Worm (Caenorhabditis elegans) whole organism, young adult: ENCODE results near the gene let-805.

Source experiments
- D2030.7 ChIP-seq: fragments of 200-800 bp; sonication (Bioruptor generic); IDR thresholded peaks from 2 replicates; pipeline ENCODE4 v1.3.6; 2022; ENCODE audit warnings: missing genetic modification reagents, missing genetic modification characterization, missing compliant biosample characterization
- F33H1.4 ChIP-seq: fragments of 200-800 bp; sonication (Bioruptor generic); IDR thresholded peaks from 2 replicates; pipeline ENCODE4 v1.3.6; 2022; ENCODE audit warnings: missing genetic modification reagents, missing genetic modification characterization, missing compliant biosample characterization
- F57A8.1 ChIP-seq: fragments of 200-800 bp; sonication (Bioruptor generic); optimal IDR thresholded peaks from 2 replicates; lab custom pipeline; 2018; ENCODE audit warnings: mild to moderate bottlenecking, missing genetic modification characterization, moderate library complexity, missing compliant biosample characterization
- K11D2.4 ChIP-seq: fragments of 200-800 bp; sonication (Bioruptor generic); IDR thresholded peaks from 2 replicates; pipeline ENCODE4 v1.3.6; 2022; ENCODE audit warnings: missing genetic modification reagents, missing genetic modification characterization, missing compliant biosample characterization
- T07F8.4 ChIP-seq: sonication (generic microtip); optimal IDR thresholded peaks from 2 replicates; lab custom pipeline; 2016; ENCODE audit warnings: mild to moderate bottlenecking, missing genetic modification characterization, moderate library complexity, missing compliant biosample characterization
- Y53F4B.3 ChIP-seq: fragments of 200-800 bp; sonication (Bioruptor generic); IDR thresholded peaks from 2 replicates; pipeline ENCODE4 v1.3.6; 2022; ENCODE audit warnings: missing genetic modification reagents, missing genetic modification characterization, missing compliant biosample characterization
- ZK185.1 ChIP-seq: sonication (generic microtip); optimal IDR thresholded peaks from 2 replicates; lab custom pipeline; 2016; ENCODE audit warnings: mild to moderate bottlenecking, missing genetic modification characterization, missing compliant biosample characterization; ENCODE audit not compliant: poor library complexity, severe bottlenecking
- ama-1 ChIP-seq, 3 experiments: fragments of 150-350 bp in 1 of 3; sonication (generic microtip) in 2 of 3; optimal IDR thresholded peaks; 2 replicates each; lab custom pipeline; 2014 to 2018; ENCODE audit warnings: missing biosample characterization in 2 of 3, missing genetic modification characterization in 2 of 3, missing genetic modification reagents in 2 of 3
- athp-1 ChIP-seq: sonication (generic microtip); optimal IDR thresholded peaks from 2 replicates; lab custom pipeline; 2017; ENCODE audit warnings: mild to moderate bottlenecking, missing genetic modification characterization, missing compliant biosample characterization
- attf-3 ChIP-seq: fragments of 200-800 bp; sonication (Bioruptor generic); conservative IDR thresholded peaks from 2 replicates; pipeline ENCODE4 v1.3.6; 2022; ENCODE audit warnings: missing genetic modification reagents, missing genetic modification characterization, missing compliant biosample characterization
- bed-2 ChIP-seq: fragments of 200-800 bp; sonication (Bioruptor generic); IDR thresholded peaks from 2 replicates; pipeline ENCODE4 v1.3.6; 2022; ENCODE audit warnings: missing genetic modification reagents, missing genetic modification characterization, missing compliant biosample characterization
- ceh-58 ChIP-seq: fragments of 200-800 bp; sonication (Bioruptor generic); IDR thresholded peaks from 2 replicates; pipeline ENCODE4 v1.3.6; 2022; ENCODE audit warnings: missing genetic modification characterization, missing compliant biosample characterization
- ceh-91 ChIP-seq: fragments of 200-800 bp; sonication (Bioruptor generic); IDR thresholded peaks from 2 replicates; pipeline ENCODE4 v1.3.6; 2022; ENCODE audit warnings: missing genetic modification reagents, missing genetic modification characterization, missing compliant biosample characterization
- chd-7 ChIP-seq: sonication (generic microtip); optimal IDR thresholded peaks from 2 replicates; lab custom pipeline; 2016; ENCODE audit warnings: mild to moderate bottlenecking, missing genetic modification characterization, moderate library complexity, missing compliant biosample characterization
- dox-1 ChIP-seq: fragments of 200-800 bp; sonication (Bioruptor generic); IDR thresholded peaks from 2 replicates; pipeline ENCODE4 v1.3.6; 2022; ENCODE audit warnings: missing genetic modification reagents, missing genetic modification characterization, missing compliant biosample characterization
- dpl-1 ChIP-seq: fragments of 150-350 bp; optimal IDR thresholded peaks from 2 replicates; lab custom pipeline; 2014; ENCODE audit warnings: missing biosample characterization, missing genetic modification reagents, missing genetic modification characterization
- efl-1 ChIP-seq: fragments of 150-350 bp; optimal IDR thresholded peaks from 2 replicates; lab custom pipeline; 2014; ENCODE audit warnings: missing biosample characterization, missing genetic modification reagents, missing genetic modification characterization
- ets-4 ChIP-seq: fragments of 200-800 bp; sonication (Bioruptor generic); optimal IDR thresholded peaks from 2 replicates; lab custom pipeline; 2018; ENCODE audit warnings: mild to moderate bottlenecking, missing genetic modification characterization, missing compliant biosample characterization
- hrde-1 ChIP-seq: sonication (generic microtip); optimal IDR thresholded peaks from 2 replicates; lab custom pipeline; 2016; ENCODE audit warnings: missing genetic modification characterization, mild to moderate bottlenecking, missing compliant biosample characterization, moderate library complexity, missing genotype, missing genetic modification reagents, borderline replicate concordance
- lin-54 ChIP-seq: fragments of 200-800 bp; sonication (Bioruptor generic); optimal IDR thresholded peaks from 2 replicates; lab custom pipeline; 2018; ENCODE audit warnings: mild to moderate bottlenecking, missing genetic modification characterization, missing compliant biosample characterization
- lsl-1 ChIP-seq: fragments of 200-800 bp; sonication (Bioruptor generic); optimal IDR thresholded peaks from 2 replicates; lab custom pipeline; 2018; ENCODE audit warnings: mild to moderate bottlenecking, missing genetic modification characterization, moderate library complexity, missing compliant biosample characterization
- madf-10 ChIP-seq: sonication (generic microtip); optimal IDR thresholded peaks from 2 replicates; lab custom pipeline; 2016; ENCODE audit warnings: mild to moderate bottlenecking, missing genetic modification characterization, missing compliant biosample characterization
- madf-8 ChIP-seq: fragments of 200-800 bp; sonication (Bioruptor generic); conservative IDR thresholded peaks from 2 replicates; pipeline ENCODE4 v1.3.6; 2022; ENCODE audit warnings: missing genetic modification reagents, missing genetic modification characterization, missing compliant biosample characterization
- mcd-1 ChIP-seq: fragments of 200-800 bp; sonication (Bioruptor generic); IDR thresholded peaks from 2 replicates; pipeline ENCODE4 v1.3.6; 2022; ENCODE audit warnings: missing genetic modification reagents, missing genetic modification characterization, missing compliant biosample characterization
- nhr-179 ChIP-seq: sonication (generic microtip); optimal IDR thresholded peaks from 2 replicates; lab custom pipeline; 2016; ENCODE audit warnings: mild to moderate bottlenecking, missing genetic modification characterization, missing compliant biosample characterization
- rcor-1 ChIP-seq: fragments of 200-800 bp; sonication (Bioruptor generic); IDR thresholded peaks from 2 replicates; pipeline ENCODE4 v1.3.6; 2022; ENCODE audit warnings: missing genetic modification reagents, missing genetic modification characterization, missing compliant biosample characterization
- rec-8 ChIP-seq, 2 experiments: sonication (generic microtip); optimal IDR thresholded peaks; 2 replicates each; lab custom pipeline; 2016; ENCODE audit warnings: mild to moderate bottlenecking in 2 of 2, missing genetic modification characterization in 2 of 2, missing genetic modification reagents in 2 of 2, missing genotype in 2 of 2, missing biosample characterization in 1 of 2, missing compliant biosample characterization in 1 of 2, moderate library complexity in 1 of 2
- rpc-1 ChIP-seq, 2 experiments: fragments of 150-350 bp in 1 of 2; sonication (generic microtip) in 1 of 2; optimal IDR thresholded peaks; 2 replicates each; lab custom pipeline; 2014 to 2018; ENCODE audit warnings: missing biosample characterization in 1 of 2, missing genetic modification characterization in 1 of 2, missing genetic modification reagents in 1 of 2, missing genotype in 1 of 2
- snpc-1.3 ChIP-seq: sonication (generic microtip); optimal IDR thresholded peaks from 2 replicates; lab custom pipeline; 2017; ENCODE audit warnings: missing genetic modification characterization, mild to moderate bottlenecking, missing compliant biosample characterization, antibody characterized with exemption, moderate library complexity, missing genotype, missing genetic modification reagents; ENCODE audit not compliant: insufficient read depth
- snpc-4 ChIP-seq, 5 experiments: fragments of 150-350 bp in 1 of 5; sonication (generic microtip) in 4 of 5; optimal IDR thresholded peaks; 2 replicates each; lab custom pipeline; 2014 to 2018; ENCODE audit warnings: missing genetic modification characterization in 5 of 5, missing biosample characterization in 3 of 5, antibody characterized with exemption in 2 of 5, mild to moderate bottlenecking in 2 of 5, missing compliant biosample characterization in 2 of 5, missing genotype in 2 of 5, moderate library complexity in 2 of 5, missing genetic modification reagents in 1 of 5
- somi-1 ChIP-seq: fragments of 200-800 bp; sonication (Bioruptor generic); optimal IDR thresholded peaks from 2 replicates; lab custom pipeline; 2018; ENCODE audit warnings: mild to moderate bottlenecking, missing genetic modification characterization, missing compliant biosample characterization
- tbp1 ChIP-seq: fragments of 200-800 bp; sonication (Bioruptor generic); optimal IDR thresholded peaks from 2 replicates; lab custom pipeline; 2018; ENCODE audit warnings: mild to moderate bottlenecking, missing genetic modification characterization, missing compliant biosample characterization
- tbx-9 ChIP-seq: sonication (generic microtip); optimal IDR thresholded peaks from 2 replicates; lab custom pipeline; 2016; ENCODE audit warnings: borderline replicate concordance, missing genetic modification characterization, inconsistent platforms, missing compliant biosample characterization
- tlf-1 ChIP-seq: fragments of 200-800 bp; sonication (Bioruptor generic); optimal IDR thresholded peaks from 2 replicates; lab custom pipeline; 2018; ENCODE audit warnings: mild to moderate bottlenecking, missing genetic modification characterization, missing compliant biosample characterization
- unc-130 ChIP-seq: sonication (generic microtip); optimal IDR thresholded peaks from 2 replicates; lab custom pipeline; 2016; ENCODE audit warnings: missing genetic modification reagents, missing genetic modification characterization, missing compliant biosample characterization
- xnd-1 ChIP-seq: sonication (generic microtip); optimal IDR thresholded peaks from 2 replicates; lab custom pipeline; 2016; ENCODE audit warnings: missing genotype, missing genetic modification reagents, missing genetic modification characterization, missing compliant biosample characterization
- ztf-28 ChIP-seq: fragments of 200-800 bp; sonication (Bioruptor generic); IDR thresholded peaks from 2 replicates; pipeline ENCODE4 v1.3.6; 2022; ENCODE audit warnings: missing genetic modification reagents, missing genetic modification characterization, missing compliant biosample characterization

The let-805 gene

DNA sequence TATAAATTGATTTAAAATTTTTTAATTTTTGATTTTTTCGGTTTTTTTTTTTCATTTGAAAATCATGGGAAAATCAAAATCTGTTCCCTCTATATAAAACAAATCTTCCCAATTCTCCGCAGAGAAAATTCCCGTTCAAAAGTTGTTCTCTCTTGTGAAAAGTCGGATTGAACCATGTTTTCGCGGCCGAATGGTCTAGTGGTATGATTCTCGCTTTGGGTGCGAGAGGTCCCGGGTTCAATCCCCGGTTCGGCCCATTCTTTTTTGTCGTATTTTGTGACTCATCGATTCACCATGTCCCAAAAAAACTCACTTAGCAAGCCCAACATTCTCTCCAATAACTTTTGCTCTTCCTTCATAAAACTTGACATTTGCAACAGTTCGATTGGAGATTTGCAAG, 53.6 kb downstream of the let-805 start (continued):
- peak; percentile 88 for TF ChIP-seq tbp1 (GFP tag; lab: Kevin White, UChicago)
- TF ChIP-seq ama-1 (optimal IDR thresholded peaks at IDR 0.05; lab: Kevin White, UChicago) = no peak
- no peak for TF ChIP-seq ama-1 (GFP tag; optimal IDR thresholded peaks at IDR 0.05; lab: Kevin White, UChicago)
- peak; percentile 23 for TF ChIP-seq T07F8.4

DNA sequence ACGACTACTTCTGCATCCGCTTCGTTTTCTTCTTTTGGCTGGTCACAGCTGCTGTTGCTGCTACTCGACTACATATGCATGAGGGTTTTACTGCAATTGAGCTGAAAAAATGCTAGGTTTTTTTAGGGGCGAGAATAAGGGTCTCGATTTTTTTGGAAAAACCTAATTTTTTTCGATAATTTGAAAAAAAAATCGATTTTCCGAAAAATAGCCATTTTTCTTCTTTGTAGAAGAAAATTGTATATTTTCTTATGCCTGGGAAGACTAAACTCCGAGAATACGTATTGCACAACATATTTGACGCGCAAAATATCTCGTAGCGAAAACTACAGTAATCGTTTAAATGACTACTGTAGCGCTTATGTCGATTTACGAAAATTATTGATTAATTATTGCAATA, 58.6 kb downstream of the let-805 start, which contains the start of gene tmem-132:
TSS of gene tmem-132 (minus strand) at position 101 of the 400 bp plus-strand sequence.
- TF ChIP-seq D2030.7 (no peak), mcd-1 (GFP tag; lab: Robert Waterston, UW) (peak; percentile 22; the same call in 1 of the 2 replicates)

DNA sequence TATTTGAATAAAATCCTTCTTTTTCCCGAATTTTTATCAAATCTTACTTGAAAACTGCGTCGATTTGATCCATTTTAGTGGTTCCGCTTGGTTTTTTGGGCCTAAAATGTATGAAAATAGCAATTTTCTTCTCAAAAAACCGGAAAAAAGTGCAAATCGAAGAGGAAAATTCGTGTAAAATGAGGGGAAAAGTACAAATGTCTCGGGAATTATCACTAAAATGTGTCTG, 67.0 kb downstream of the let-805 start, which contains the start of gene Y71H2AM.11:
TSS of gene Y71H2AM.11 (minus strand) at position 101 of the 229 bp plus-strand sequence.
- no peak for TF ChIP-seq rec-8 (tag; optimal IDR thresholded peaks at IDR 0.05; lab: Kevin White, UChicago)
- TF ChIP-seq ztf-28 (GFP tag; lab: Robert Waterston, UW) = no peak
- no peak for TF ChIP-seq F57A8.1 (GFP tag; lab: Kevin White, UChicago)
- no peak for TF ChIP-seq rcor-1
- TF ChIP-seq tbx-9 = no peak
- TF ChIP-seq unc-130 (GFP tag; lab: Kevin White, UChicago) = no peak
- no peak for TF ChIP-seq Y53F4B.3
- no peak for TF ChIP-seq somi-1 (GFP tag; lab: Kevin White, UChicago)
- no peak for TF ChIP-seq snpc-4 (GFP tag; optimal IDR thresholded peaks at IDR 0.05; lab: Kevin White, UChicago)
- no peak for TF ChIP-seq snpc-4 (tag; optimal IDR thresholded peaks at IDR 0.05; lab: Kevin White, UChicago)
- no peak for TF ChIP-seq ZK185.1 (tag; lab: Kevin White, UChicago)

DNA sequence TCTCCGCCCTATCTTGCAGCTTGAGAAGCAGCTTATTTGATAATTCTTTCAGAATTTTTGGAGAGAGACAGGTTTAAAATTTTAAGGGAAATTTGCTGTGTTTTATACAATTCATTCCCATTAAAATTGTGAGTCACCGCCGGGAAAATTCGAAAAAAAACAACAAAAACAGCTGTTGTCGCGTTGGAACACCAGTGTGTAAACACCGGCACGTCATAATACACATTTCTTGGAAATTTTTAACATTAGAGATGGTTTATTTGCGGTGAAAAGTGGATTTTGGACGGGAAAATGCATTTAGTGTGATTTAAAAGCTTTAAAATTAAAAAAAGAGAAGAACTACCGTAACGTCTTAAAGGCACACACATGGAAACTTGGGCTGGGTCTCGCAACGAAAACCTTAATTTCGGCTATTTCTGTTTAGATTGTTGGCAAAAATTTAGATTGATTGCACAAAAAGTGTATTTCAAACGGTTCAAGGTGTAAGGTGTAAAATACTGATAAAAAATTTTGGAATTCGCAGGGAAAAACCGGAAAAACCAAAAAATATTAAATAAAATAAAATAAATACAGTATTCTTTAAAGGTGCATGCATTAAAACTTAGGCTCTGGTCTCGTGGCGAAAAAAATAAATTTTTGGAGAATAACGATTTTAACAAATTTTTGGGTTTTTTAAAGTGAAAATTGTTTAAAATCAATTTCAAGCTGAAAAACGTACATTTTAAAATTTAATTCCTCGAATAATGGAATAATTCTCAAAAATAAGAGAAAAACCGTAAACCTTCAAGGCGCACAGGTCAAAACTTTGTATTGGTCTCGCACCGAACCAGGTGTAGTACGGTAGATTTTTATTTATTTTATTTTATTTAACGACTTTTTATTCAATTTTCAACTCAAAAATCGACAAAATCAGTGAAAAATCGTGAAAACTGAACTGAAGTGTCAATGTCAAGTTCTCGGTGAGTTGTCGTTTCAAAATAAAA, 67.6 kb downstream of the let-805 start, which contains the start of gene cosa-1:
TSS of gene cosa-1 (plus strand) at position 896 of the 983 bp plus-strand sequence.
- 0 out of 2 replicates have a peak, but pooled peaks have one; percentile 54 for TF ChIP-seq D2030.7
- TF ChIP-seq F33H1.4 (GFP tag; lab: Robert Waterston, UW) = peak; percentile 93
- TF ChIP-seq tbx-9 = no peak
- TF ChIP-seq ets-4 (GFP tag; lab: Kevin White, UChicago) = no peak
- peak; percentile 38 for TF ChIP-seq lin-54 (GFP tag; lab: Kevin White, UChicago)
- 0 out of 2 replicates have a peak, but pooled peaks have one; percentile 10 for TF ChIP-seq attf-3 (GFP tag; lab: Robert Waterston, UW)
- TF ChIP-seq snpc-4 (GFP tag; optimal IDR thresholded peaks at IDR 0.05; lab: Kevin White, UChicago) = no peak
- TF ChIP-seq snpc-4 (tag; optimal IDR thresholded peaks at IDR 0.05; lab: Kevin White, UChicago) = peak in 1 of 4 experiments; percentile 39
- TF ChIP-seq ceh-58 (GFP tag; lab: Robert Waterston, UW) = no peak
- TF ChIP-seq lsl-1 = peak; percentile 99
- TF ChIP-seq ama-1 (optimal IDR thresholded peaks at IDR 0.05; lab: Kevin White, UChicago) = no peak
- TF ChIP-seq ama-1 (GFP tag; optimal IDR thresholded peaks at IDR 0.05; lab: Kevin White, UChicago) = no peak
- TF ChIP-seq dox-1 (GFP tag; lab: Robert Waterston, UW) = peak; percentile 62; the same call in 1 of the 2 replicates
- peak; percentile 9; the same call in 1 of the 2 replicates for TF ChIP-seq rcor-1
- TF ChIP-seq chd-7 (tag; lab: Kevin White, UChicago) = no peak
- no peak for TF ChIP-seq nhr-179 (tag; lab: Kevin White, UChicago)
- peak; percentile 75; the same call in 1 of the 2 replicates for TF ChIP-seq ceh-91 (GFP tag; lab: Robert Waterston, UW)
- no peak for TF ChIP-seq bed-2 (GFP tag; lab: Robert Waterston, UW)
- peak; percentile 20 for TF ChIP-seq tlf-1 (GFP tag; lab: Kevin White, UChicago)
- TF ChIP-seq efl-1 (GFP tag; lab: Kevin White, UChicago) = peak; percentile 37
- peak; percentile 98 for TF ChIP-seq xnd-1
- no peak for TF ChIP-seq dpl-1 (GFP tag; lab: Kevin White, UChicago)
- TF ChIP-seq rpc-1 (optimal IDR thresholded peaks at IDR 0.05; lab: Kevin White, UChicago) = no peak
- TF ChIP-seq rpc-1 (tag; optimal IDR thresholded peaks at IDR 0.05; lab: Kevin White, UChicago) = peak; percentile 2
- TF ChIP-seq tbp1 (GFP tag; lab: Kevin White, UChicago) = peak; percentile 18
- TF ChIP-seq unc-130 (GFP tag; lab: Kevin White, UChicago) = peak; percentile 51
- peak; percentile 26 for TF ChIP-seq snpc-1.3
- TF ChIP-seq K11D2.4 = no peak
- peak; percentile 39 for TF ChIP-seq hrde-1
- peak; percentile 19 for TF ChIP-seq athp-1 (tag; lab: Kevin White, UChicago)
- peak; percentile 78 for TF ChIP-seq madf-8
- TF ChIP-seq F57A8.1 (GFP tag; lab: Kevin White, UChicago) = no peak
- no peak for TF ChIP-seq madf-10 (tag; lab: Kevin White, UChicago)
